Fruit fly (Drosophila melanogaster) whole organism, embryonic: Measurements from ENCODE around the gene CG13409.

Experiments
- Atf-2 ChIP-seq: fragments of 200-800 bp; sonication (Bioruptor generic); optimal IDR thresholded peaks from 2 replicates; lab custom pipeline; 2016; ENCODE audit warnings: missing biosample characterization, missing genetic modification characterization
- Bteb2 ChIP-seq: fragments of 200-800 bp; sonication (Bioruptor generic); optimal IDR thresholded peaks from 2 replicates; lab custom pipeline; 2016; ENCODE audit warnings: missing biosample characterization, missing genetic modification characterization
- CG11398 ChIP-seq: fragments of 200-800 bp; sonication (Bioruptor generic); optimal IDR thresholded peaks from 2 replicates; lab custom pipeline; 2016; ENCODE audit warnings: missing biosample characterization, missing genetic modification characterization
- CG12104 ChIP-seq: fragments of 200-800 bp; sonication (Bioruptor generic); optimal IDR thresholded peaks from 3 replicates; lab custom pipeline; 2016; ENCODE audit warnings: missing biosample characterization, missing genetic modification characterization
- CG12769 ChIP-seq: fragments of 200-800 bp; sonication (Bioruptor generic); optimal IDR thresholded peaks from 2 replicates; lab custom pipeline; 2019; ENCODE audit warnings: missing biosample characterization, mild to moderate bottlenecking, missing genetic modification characterization, moderate library complexity
- CG12942 ChIP-seq: fragments of 200-800 bp; sonication (Bioruptor generic); optimal IDR thresholded peaks from 3 replicates; lab custom pipeline; 2016; ENCODE audit warnings: missing biosample characterization, missing genetic modification characterization
- CG14441 ChIP-seq: fragments of 200-800 bp; sonication (Bioruptor generic); IDR thresholded peaks from 2 replicates; pipeline ENCODE4 v1.3.6; 2022; ENCODE audit warnings: missing biosample characterization, missing genetic modification characterization
- CG14965 ChIP-seq: fragments of 200-800 bp; sonication (Bioruptor generic); optimal IDR thresholded peaks from 2 replicates; lab custom pipeline; 2016; ENCODE audit warnings: missing biosample characterization, missing genetic modification characterization, borderline replicate concordance
- CG15514 ChIP-seq: fragments of 200-800 bp; sonication (Bioruptor generic); optimal IDR thresholded peaks from 3 replicates; lab custom pipeline; 2017; ENCODE audit warnings: missing biosample characterization, missing genetic modification characterization, mild to moderate bottlenecking, moderate library complexity, missing genetic modification reagents
- CG16813 ChIP-seq: fragments of 200-800 bp; sonication (Bioruptor generic); IDR thresholded peaks from 3 replicates; pipeline ENCODE4 v1.3.6; 2022; ENCODE audit warnings: missing biosample characterization, missing genetic modification characterization; ENCODE audit not compliant: partially characterized antibody
- CG16863 ChIP-seq: fragments of 200-800 bp; sonication (Bioruptor generic); optimal IDR thresholded peaks from 3 replicates; lab custom pipeline; 2016; ENCODE audit warnings: missing biosample characterization, missing genetic modification characterization
- CG17802 ChIP-seq: fragments of 200-800 bp; sonication (Bioruptor generic); optimal IDR thresholded peaks from 2 replicates; lab custom pipeline; 2018; ENCODE audit warnings: missing biosample characterization, mild to moderate bottlenecking, missing genetic modification characterization, moderate library complexity
- CG2712 ChIP-seq: fragments of 200-800 bp; optimal IDR thresholded peaks from 3 replicates; lab custom pipeline; 2019; ENCODE audit warnings: missing biosample characterization, mild to moderate bottlenecking, missing genetic modification characterization, moderate library complexity
- CG2875 ChIP-seq: fragments of 200-800 bp; sonication (Bioruptor generic); optimal IDR thresholded peaks from 2 replicates; lab custom pipeline; 2017; ENCODE audit warnings: missing biosample characterization, mild to moderate bottlenecking, missing genetic modification characterization, missing genetic modification reagents
- CG30403 ChIP-seq: fragments of 200-800 bp; sonication (Bioruptor generic); optimal IDR thresholded peaks from 3 replicates; lab custom pipeline; 2016; ENCODE audit warnings: missing biosample characterization, missing genetic modification characterization
- CG32532 ChIP-seq: fragments of 200-800 bp; sonication (Bioruptor generic); IDR thresholded peaks from 2 replicates; pipeline ENCODE4 v1.3.6; 2022; ENCODE audit warnings: missing biosample characterization, missing genetic modification characterization
- CG33213 ChIP-seq: fragments of 200-800 bp; sonication (Bioruptor generic); optimal IDR thresholded peaks from 3 replicates; lab custom pipeline; 2016; ENCODE audit warnings: missing biosample characterization, missing genetic modification characterization
- CG3847 ChIP-seq: fragments of 200-800 bp; sonication (Bioruptor generic); IDR thresholded peaks from 2 replicates; pipeline ENCODE4 v1.3.6; 2022; ENCODE audit warnings: missing biosample characterization, missing genetic modification characterization
- CkIIα-i1 ChIP-seq: fragments of 200-800 bp; sonication (Bioruptor generic); IDR thresholded peaks from 2 replicates; pipeline ENCODE4 v1.3.6; 2022; ENCODE audit warnings: missing biosample characterization, missing genetic modification characterization
- D19B ChIP-seq: fragments of 200-800 bp; sonication (Bioruptor generic); optimal IDR thresholded peaks from 2 replicates; lab custom pipeline; 2017; ENCODE audit warnings: missing biosample characterization, mild to moderate bottlenecking, missing genetic modification characterization
- Deaf1 ChIP-seq: fragments of 200-800 bp; optimal IDR thresholded peaks from 3 replicates; lab custom pipeline; 2019; ENCODE audit warnings: missing biosample characterization, mild to moderate bottlenecking, missing genetic modification characterization, moderate library complexity
- Fer3 ChIP-seq: fragments of 200-800 bp; sonication (Bioruptor generic); optimal IDR thresholded peaks from 2 replicates; lab custom pipeline; 2018; ENCODE audit warnings: missing biosample characterization, mild to moderate bottlenecking, missing genetic modification characterization, moderate library complexity
- Gug ChIP-seq: fragments of 200-800 bp; sonication (Bioruptor generic); IDR thresholded peaks from 4 replicates; pipeline ENCODE4 v1.3.6; 2022; ENCODE audit warnings: missing biosample characterization, missing genetic modification characterization
- MESR4 ChIP-seq: fragments of 200-800 bp; sonication (Bioruptor generic); optimal IDR thresholded peaks from 2 replicates; lab custom pipeline; 2018; ENCODE audit warnings: missing biosample characterization, mild to moderate bottlenecking, missing genetic modification characterization, moderate library complexity
- Nf-YA ChIP-seq: fragments of 200-800 bp; sonication (Bioruptor generic); IDR thresholded peaks from 2 replicates; pipeline ENCODE4 v1.3.6; 2022; ENCODE audit warnings: missing biosample characterization, missing genetic modification characterization
- Nf-YC ChIP-seq: fragments of 200-800 bp; optimal IDR thresholded peaks from 3 replicates; lab custom pipeline; 2019; ENCODE audit warnings: missing biosample characterization, mild to moderate bottlenecking, missing genetic modification characterization, moderate library complexity
- Scr ChIP-seq: fragments of 200-800 bp; sonication (Bioruptor generic); IDR thresholded peaks from 2 replicates; pipeline ENCODE4 v1.3.6; 2022; ENCODE audit warnings: missing biosample characterization, missing genetic modification characterization; ENCODE audit not compliant: partially characterized antibody
- Tbp ChIP-seq: fragments of >200 bp; optimal IDR thresholded peaks from 2 replicates; lab custom pipeline; 2018; ENCODE audit warnings: missing biosample characterization, missing genetic modification characterization
- bigmax ChIP-seq: fragments of 200-800 bp; sonication (Bioruptor generic); optimal IDR thresholded peaks from 2 replicates; lab custom pipeline; 2018; ENCODE audit warnings: missing biosample characterization, mild to moderate bottlenecking, missing genetic modification characterization
- cg ChIP-seq: fragments of 200-800 bp; sonication (Bioruptor generic); optimal IDR thresholded peaks from 3 replicates; lab custom pipeline; 2019; ENCODE audit warnings: missing biosample characterization, mild to moderate bottlenecking, missing genetic modification characterization, moderate library complexity
- dimm ChIP-seq: fragments of 200-800 bp; sonication (Bioruptor generic); IDR thresholded peaks from 2 replicates; pipeline ENCODE4 v1.3.6; 2022; ENCODE audit warnings: missing biosample characterization, missing genetic modification characterization
- ems ChIP-seq: fragments of 200-800 bp; sonication (Bioruptor generic); optimal IDR thresholded peaks from 3 replicates; lab custom pipeline; 2016; ENCODE audit warnings: missing biosample characterization, missing genetic modification characterization
- ewg ChIP-seq: fragments of 200-800 bp; sonication (Bioruptor generic); optimal IDR thresholded peaks from 3 replicates; lab custom pipeline; 2017; ENCODE audit warnings: mild to moderate bottlenecking, missing biosample characterization, missing genetic modification reagents, missing genetic modification characterization
- fd102C ChIP-seq: fragments of 200-800 bp; sonication (Bioruptor generic); optimal IDR thresholded peaks from 2 replicates; lab custom pipeline; 2018; ENCODE audit warnings: missing biosample characterization, mild to moderate bottlenecking, missing genetic modification characterization, moderate library complexity
- gro ChIP-seq: fragments of 200-800 bp; sonication (Bioruptor generic); optimal IDR thresholded peaks from 2 replicates; lab custom pipeline; 2016; ENCODE audit warnings: missing biosample characterization, missing genetic modification characterization
- gsb-n ChIP-seq: fragments of 200-800 bp; sonication (Bioruptor generic); optimal IDR thresholded peaks from 3 replicates; lab custom pipeline; 2018; ENCODE audit warnings: missing biosample characterization, mild to moderate bottlenecking, missing genetic modification characterization
- hbn ChIP-seq: fragments of 200-800 bp; sonication (Bioruptor generic); IDR thresholded peaks from 2 replicates; pipeline ENCODE4 v1.3.6; 2022; ENCODE audit warnings: missing biosample characterization, missing genetic modification characterization; ENCODE audit not compliant: partially characterized antibody
- her ChIP-seq: fragments of 200-800 bp; sonication (Bioruptor generic); optimal IDR thresholded peaks from 2 replicates; lab custom pipeline; 2016; ENCODE audit warnings: missing biosample characterization, missing genetic modification characterization
- run ChIP-seq: fragments of 200-800 bp; sonication (Bioruptor generic); optimal IDR thresholded peaks from 3 replicates; lab custom pipeline; 2018; ENCODE audit warnings: missing biosample characterization, mild to moderate bottlenecking, missing genetic modification characterization
- scrt ChIP-seq: fragments of 200-800 bp; sonication (Bioruptor generic); optimal IDR thresholded peaks from 2 replicates; lab custom pipeline; 2018; ENCODE audit warnings: missing biosample characterization, mild to moderate bottlenecking, missing genetic modification characterization, moderate library complexity
- sima ChIP-seq: fragments of 200-800 bp; sonication (Bioruptor generic); optimal IDR thresholded peaks from 2 replicates; lab custom pipeline; 2016; ENCODE audit warnings: missing biosample characterization, missing genetic modification characterization
- sisA ChIP-seq: fragments of 200-800 bp; sonication (Bioruptor generic); IDR thresholded peaks from 2 replicates; pipeline ENCODE4 v1.3.6; 2022; ENCODE audit warnings: missing biosample characterization, missing genetic modification characterization
- tgo ChIP-seq: fragments of 200-800 bp; sonication (Bioruptor generic); IDR thresholded peaks from 3 replicates; pipeline ENCODE4 v1.3.6; 2022; ENCODE audit warnings: missing biosample characterization, missing genetic modification characterization
- tll ChIP-seq, 2 experiments: fragments of 200-800 bp in 1 of 2; fragments of >200 bp in 1 of 2; sonication (Bioruptor generic) in 1 of 2; optimal IDR thresholded peaks; 2 replicates each; lab custom pipeline; 2017 to 2019; ENCODE audit warnings: missing biosample characterization in 2 of 2, missing genetic modification characterization in 2 of 2, mild to moderate bottlenecking in 1 of 2, moderate library complexity in 1 of 2
- ttk ChIP-seq: fragments of 200-800 bp; sonication (Bioruptor generic); IDR thresholded peaks from 2 replicates; pipeline ENCODE4 v2.1.2; 2022; ENCODE audit warnings: missing biosample characterization, missing genetic modification characterization
- unpg ChIP-seq: fragments of 200-800 bp; sonication (Bioruptor generic); optimal IDR thresholded peaks from 3 replicates; lab custom pipeline; 2018; ENCODE audit warnings: missing biosample characterization, mild to moderate bottlenecking, missing genetic modification characterization, moderate library complexity

CG13409 gene

dm6 chr3R:22034160-22034742 is 2.6 kb upstream of the CG13409 start, which contains the start of the genes CG45099, CG6015, pit and Fadd (continued):
- TF ChIP-seq CG33213: no peak
- no peak for TF ChIP-seq Nf-YC (tag; lab: Kevin White, UChicago)
- no peak for TF ChIP-seq Atf-2 (GFP tag; lab: Kevin White, UChicago)
- TF ChIP-seq ttk (GFP tag; lab: Robert Waterston, UW): no peak
- TF ChIP-seq sima (GFP tag; lab: Kevin White, UChicago): no peak
- no peak for TF ChIP-seq CG12104 (GFP tag; lab: Kevin White, UChicago)
- peak; percentile 71 for TF ChIP-seq Scr (GFP tag; lab: Robert Waterston, UW)
- no peak for TF ChIP-seq unpg (GFP tag; lab: Kevin White, UChicago)
- TF ChIP-seq CG16813 (GFP tag; lab: Robert Waterston, UW): peak; percentile 66
- no peak for TF ChIP-seq CG17802 (tag; lab: Kevin White, UChicago)
- no peak for TF ChIP-seq Bteb2 (GFP tag; lab: Kevin White, UChicago)
- no peak for TF ChIP-seq D19B (GFP tag; lab: Kevin White, UChicago)
- no peak for TF ChIP-seq Nf-YA (GFP tag; lab: Robert Waterston, UW)
- peak; percentile 34 for TF ChIP-seq MESR4 (GFP tag; lab: Kevin White, UChicago)
- TF ChIP-seq ewg (GFP tag; lab: Kevin White, UChicago): no peak
- TF ChIP-seq scrt (GFP tag; lab: Kevin White, UChicago): no peak
- no peak for TF ChIP-seq cg (GFP tag; lab: Kevin White, UChicago)
- no peak for TF ChIP-seq CkIIα-i1
- TF ChIP-seq sisA: no peak
- TF ChIP-seq dimm: no peak
- no peak for TF ChIP-seq CG12942
- no peak for TF ChIP-seq CG12769 (tag; lab: Kevin White, UChicago)
- no peak for TF ChIP-seq her (GFP tag; lab: Kevin White, UChicago)
- no peak for TF ChIP-seq CG11398
- no peak for TF ChIP-seq fd102C (GFP tag; lab: Kevin White, UChicago)
- no peak for TF ChIP-seq CG16863 (GFP tag; lab: Kevin White, UChicago)
- no peak for TF ChIP-seq tll (GFP tag; optimal IDR thresholded peaks at IDR 0.05; lab: Kevin White, UChicago)
- no peak for TF ChIP-seq run (tag; lab: Kevin White, UChicago)
- TF ChIP-seq Gug: no peak
- no peak for TF ChIP-seq CG30403 (GFP tag; lab: Kevin White, UChicago)
- TF ChIP-seq bigmax: no peak
- TF ChIP-seq Fer3 (tag; lab: Kevin White, UChicago): no peak
- TF ChIP-seq CG2712 (tag; lab: Kevin White, UChicago): peak; percentile 7
- TF ChIP-seq gsb-n (tag; lab: Kevin White, UChicago): no peak
- TF ChIP-seq tgo (GFP tag; lab: Robert Waterston, UW): no peak
- TF ChIP-seq CG3847: peak; percentile 28; the same call in 1 of the 2 replicates
- TF ChIP-seq CG15514 (GFP tag; lab: Kevin White, UChicago): peak; percentile 9
- TF ChIP-seq hbn (GFP tag; lab: Robert Waterston, UW): no peak; the same call in 1 of the 2 replicates
- TF ChIP-seq ems (GFP tag; lab: Kevin White, UChicago): no peak
- no peak for TF ChIP-seq Tbp (GFP tag; lab: Kevin White, UChicago)
- no peak for TF ChIP-seq CG14965 (GFP tag; lab: Kevin White, UChicago)
- no peak for TF ChIP-seq CG2875
- TF ChIP-seq gro (GFP tag; lab: Kevin White, UChicago): no peak
- TF ChIP-seq Deaf1 (tag; lab: Kevin White, UChicago): no peak
- TF ChIP-seq CG14441 (GFP tag; lab: Robert Waterston, UW): no peak
- no peak for TF ChIP-seq CG32532 (GFP tag; lab: Robert Waterston, UW)
